Worm (Caenorhabditis elegans): ENCODE data around the gene H08J19.1.

H08J19.1 gene

DNA sequence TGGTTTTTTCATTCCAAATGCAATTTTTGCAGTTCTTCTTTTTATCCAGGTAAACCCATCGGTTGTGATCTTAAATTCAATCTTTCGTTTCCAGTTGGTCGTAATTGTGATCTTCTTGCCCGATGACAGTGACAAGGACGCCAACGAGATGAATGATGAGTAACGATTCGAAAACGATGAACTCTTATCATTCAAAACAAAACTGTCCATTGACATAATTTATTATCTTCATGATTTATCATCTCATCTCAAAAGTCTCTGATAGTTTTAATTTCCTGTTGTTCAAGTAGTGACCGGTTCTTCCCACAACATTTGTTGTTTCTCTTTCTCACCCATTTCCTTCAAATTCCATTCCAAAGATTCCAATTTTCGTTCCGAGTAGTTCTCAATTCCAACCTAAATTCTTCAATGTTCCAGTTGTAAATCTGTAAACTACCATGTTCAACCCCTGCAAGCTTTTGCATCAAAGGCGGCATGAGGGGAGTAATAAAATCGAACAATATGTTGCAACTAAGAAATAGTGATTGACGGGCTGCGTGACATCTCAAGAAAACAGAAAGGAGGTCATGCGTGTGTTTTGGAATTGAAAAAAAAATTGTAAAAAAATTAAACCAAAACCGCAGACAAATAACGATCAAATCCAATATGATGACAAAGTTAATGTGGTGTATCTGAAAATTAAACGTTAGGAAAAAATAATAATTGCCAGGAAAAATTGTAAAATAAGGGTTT is 16.5 kb upstream of the H08J19.1 start:
- TF ChIP-seq hlh-30 (tag; optimal IDR thresholded peaks at IDR 0.05; ENCODE audit: insufficient read depth): peak; percentile 4
- peak in 1 of 2 experiments; percentile 97 for TF ChIP-seq unc-62 (GFP tag; optimal IDR thresholded peaks at IDR 0.05 in 1 of 2)
- no peak for TF ChIP-seq unc-62 (tag; optimal IDR thresholded peaks at IDR 0.05)
- no peak for TF ChIP-seq gei-8 (GFP tag; optimal IDR thresholded peaks at IDR 0.05)
- TF ChIP-seq aha-1 (tag): peak; percentile 88
- TF ChIP-seq ama-1 (optimal IDR thresholded peaks at IDR 0.05): no peak
- TF ChIP-seq lin-38 (GFP tag; IDR thresholded peaks at IDR 0.05): no peak
- TF ChIP-seq mdl-1 (tag; optimal IDR thresholded peaks at IDR 0.05): peak in 1 of 2 experiments; percentile 14
- peak; percentile 27; the same call in 1 of the 2 replicates for TF ChIP-seq dmd-6 (GFP tag; IDR thresholded peaks at IDR 0.05)
- peak; percentile 46 for TF ChIP-seq nhr-28 (tag; optimal IDR thresholded peaks at IDR 0.05)
- TF ChIP-seq ztf-7 (tag; optimal IDR thresholded peaks at IDR 0.05): no peak

DNA sequence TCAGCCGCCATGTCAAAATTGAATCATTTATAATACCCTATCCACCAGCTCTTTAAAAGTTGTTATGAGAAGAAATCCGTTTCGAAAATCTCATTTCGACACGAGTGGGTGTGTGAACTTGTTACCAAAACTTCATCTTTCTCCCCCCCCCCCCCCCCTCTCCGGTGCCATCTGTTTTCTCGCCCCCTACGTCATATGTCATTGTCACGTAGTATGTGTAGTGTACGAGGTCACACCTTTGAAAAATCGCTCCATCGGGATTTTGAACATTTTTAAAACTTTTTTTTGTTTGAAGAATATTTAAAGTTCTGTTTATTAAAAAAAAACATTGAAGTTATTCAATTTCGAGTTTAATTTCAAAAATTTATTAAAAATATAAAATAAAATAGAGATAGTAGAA is 14.9 kb upstream of the H08J19.1 start:
- TF ChIP-seq set-16 (GFP tag; IDR thresholded peaks at IDR 0.05) (no peak), hlh-30 (tag; optimal IDR thresholded peaks at IDR 0.05; ENCODE audit: insufficient read depth) (peak; percentile 54), hlh-11 (tag; optimal IDR thresholded peaks at IDR 0.05) (peak; percentile 30), nhr-28 (tag; optimal IDR thresholded peaks at IDR 0.05) (peak; percentile 24), Y75B8A.6 (GFP tag; IDR thresholded peaks at IDR 0.05) (no peak)

ce11 chrX:15628945-15629344 is 13.8 kb upstream of the H08J19.1 start:
- TF ChIP-seq pha-4 (GFP tag; IDR thresholded peaks at IDR 0.05): no peak
- no peak for TF ChIP-seq pha-4 (tag; optimal IDR thresholded peaks at IDR 0.05)
- peak; percentile 95 for TF ChIP-seq aha-1 (tag)
- TF ChIP-seq mdt-29 (GFP tag; IDR thresholded peaks at IDR 0.05): no peak
- no peak for TF ChIP-seq unc-62 (GFP tag; optimal IDR thresholded peaks at IDR 0.05 in 1 of 2)
- TF ChIP-seq unc-62 (tag; optimal IDR thresholded peaks at IDR 0.05): no peak

DNA sequence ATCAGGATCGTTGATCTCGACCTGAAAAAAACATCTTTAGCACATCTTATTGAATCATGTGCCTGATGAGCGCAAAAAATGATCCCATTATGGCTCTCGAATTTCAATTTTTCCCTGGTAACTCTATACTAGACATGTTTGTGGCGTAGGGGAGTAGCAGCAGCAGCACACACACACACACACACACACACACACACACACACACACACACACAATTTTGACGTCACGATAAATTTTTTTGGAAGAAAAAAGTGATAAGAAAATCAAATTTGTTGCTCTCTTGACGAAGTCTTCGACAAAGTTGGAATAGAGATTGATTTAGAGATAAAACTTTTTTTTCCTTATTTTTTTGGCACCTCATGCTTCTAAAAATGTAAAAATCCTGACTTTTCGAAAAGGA is 13.1 kb upstream of the H08J19.1 start:
- TF ChIP-seq mes-2 (tag; optimal IDR thresholded peaks at IDR 0.05; ENCODE audit: poor library complexity, severe bottlenecking): peak; percentile 8
- TF ChIP-seq nhr-28 (tag; optimal IDR thresholded peaks at IDR 0.05): peak; percentile 58
- peak; percentile 57 for TF ChIP-seq dmd-6 (GFP tag; IDR thresholded peaks at IDR 0.05)
- TF ChIP-seq daf-16 (GFP tag; optimal IDR thresholded peaks at IDR 0.05): no peak
- peak; percentile 39 for TF ChIP-seq daf-16 (tag; optimal IDR thresholded peaks at IDR 0.05)
- no peak for TF ChIP-seq set-16 (GFP tag; IDR thresholded peaks at IDR 0.05)
- peak; percentile 32 for TF ChIP-seq hlh-11 (tag; optimal IDR thresholded peaks at IDR 0.05)
- TF ChIP-seq F10B5.3 (tag; optimal IDR thresholded peaks at IDR 0.05): no peak
- TF ChIP-seq ctbp-1 (GFP tag; IDR thresholded peaks at IDR 0.05): 0 out of 2 replicates have a peak, but pooled peaks have one; percentile 12
- TF ChIP-seq sdz-12 (GFP tag; optimal IDR thresholded peaks at IDR 0.05): no peak
- TF ChIP-seq dve-1 (tag; optimal IDR thresholded peaks at IDR 0.05; ENCODE audit: insufficient read depth): peak; percentile 23

ce11 chrX:15630340-15630739 is 12.4 kb upstream of the H08J19.1 start, which contains the start of gene K09E9.4:
K09E9.4 (minus strand) TSS chrX:15630440.
- TF ChIP-seq ces-1 (GFP tag; optimal IDR thresholded peaks at IDR 0.05): no peak
- no peak for TF ChIP-seq ceh-20 (GFP tag; IDR thresholded peaks at IDR 0.05)
- TF ChIP-seq snpc-4 (tag; optimal IDR thresholded peaks at IDR 0.05): no peak
- no peak for TF ChIP-seq nhr-25 (tag; optimal IDR thresholded peaks at IDR 0.05; ENCODE audit: borderline replicate concordance, insufficient read depth)
- TF ChIP-seq egl-43 (GFP tag; IDR thresholded peaks at IDR 0.05): no peak
- no peak for TF ChIP-seq hlh-30 (tag; optimal IDR thresholded peaks at IDR 0.05; ENCODE audit: insufficient read depth)
- no peak for TF ChIP-seq hif-1 (tag; optimal IDR thresholded peaks at IDR 0.05)
